Fruit fly (Drosophila melanogaster) whole organism, adult: Measurements from ENCODE around the gene CG44405.

Experiments
- CG11617 ChIP-seq: fragments of 200-800 bp; sonication (Bioruptor generic); optimal IDR thresholded peaks from 2 replicates; lab custom pipeline; 2017; ENCODE audit warnings: mild to moderate bottlenecking, missing biosample characterization, missing genetic modification reagents, missing genetic modification characterization
- CG12768 ChIP-seq: fragments of 200-800 bp; sonication (Bioruptor generic); optimal IDR thresholded peaks from 2 replicates; lab custom pipeline; 2017; ENCODE audit warnings: missing biosample characterization, missing genetic modification characterization, mild to moderate bottlenecking, moderate library complexity, missing genetic modification reagents
- CG14711 ChIP-seq: fragments of 200-800 bp; sonication (Bioruptor generic); optimal IDR thresholded peaks from 2 replicates; lab custom pipeline; 2018; ENCODE audit warnings: missing biosample characterization, mild to moderate bottlenecking, missing genetic modification characterization, moderate library complexity
- CG5204 ChIP-seq: fragments of 200-800 bp; sonication (Bioruptor generic); optimal IDR thresholded peaks from 2 replicates; lab custom pipeline; 2016; ENCODE audit warnings: missing biosample characterization, missing genetic modification characterization
- CG7045 ChIP-seq: fragments of 200-800 bp; sonication (Bioruptor generic); optimal IDR thresholded peaks from 2 replicates; lab custom pipeline; 2017; ENCODE audit warnings: missing biosample characterization, mild to moderate bottlenecking, missing genetic modification characterization
- Hr96 ChIP-seq: fragments of 200-800 bp; sonication (Bioruptor generic); optimal IDR thresholded peaks from 2 replicates; lab custom pipeline; 2016; ENCODE audit warnings: missing biosample characterization, missing genetic modification characterization
- Mnt ChIP-seq: fragments of 200-800 bp; sonication (Bioruptor generic); optimal IDR thresholded peaks from 2 replicates; lab custom pipeline; 2016; ENCODE audit warnings: missing biosample characterization, mild to moderate bottlenecking, missing genetic modification characterization
- bab1 ChIP-seq: fragments of 200-800 bp; sonication (Bioruptor generic); optimal IDR thresholded peaks from 3 replicates; lab custom pipeline; 2019; ENCODE audit warnings: missing biosample characterization, mild to moderate bottlenecking, missing genetic modification characterization, moderate library complexity
- cic ChIP-seq: fragments of 200-800 bp; sonication (Bioruptor generic); optimal IDR thresholded peaks from 2 replicates; lab custom pipeline; 2017; ENCODE audit warnings: missing biosample characterization, mild to moderate bottlenecking, missing genetic modification characterization, moderate library complexity
- cnc ChIP-seq, 2 experiments: fragments of >200 bp; optimal IDR thresholded peaks; 2 replicates each; lab custom pipeline; 2017
- kay ChIP-seq: fragments of 200-800 bp; sonication (Bioruptor generic); peaks from one replicate; lab custom pipeline; 2016; ENCODE audit warnings: missing biosample characterization, missing genetic modification characterization, borderline replicate concordance
- pad ChIP-seq: fragments of 200-800 bp; sonication (Bioruptor generic); optimal IDR thresholded peaks from 3 replicates; lab custom pipeline; 2017; ENCODE audit warnings: missing biosample characterization, missing genetic modification characterization, mild to moderate bottlenecking, moderate library complexity, missing genetic modification reagents
- tj ChIP-seq: fragments of 200-800 bp; sonication (Bioruptor generic); optimal IDR thresholded peaks from 3 replicates; lab custom pipeline; 2017; ENCODE audit warnings: missing biosample characterization, mild to moderate bottlenecking, missing genetic modification characterization, moderate library complexity
- toe ChIP-seq: fragments of 200-800 bp; sonication (Bioruptor generic); optimal IDR thresholded peaks from 2 replicates; lab custom pipeline; 2016; ENCODE audit warnings: missing biosample characterization, missing genetic modification characterization

DNA sequence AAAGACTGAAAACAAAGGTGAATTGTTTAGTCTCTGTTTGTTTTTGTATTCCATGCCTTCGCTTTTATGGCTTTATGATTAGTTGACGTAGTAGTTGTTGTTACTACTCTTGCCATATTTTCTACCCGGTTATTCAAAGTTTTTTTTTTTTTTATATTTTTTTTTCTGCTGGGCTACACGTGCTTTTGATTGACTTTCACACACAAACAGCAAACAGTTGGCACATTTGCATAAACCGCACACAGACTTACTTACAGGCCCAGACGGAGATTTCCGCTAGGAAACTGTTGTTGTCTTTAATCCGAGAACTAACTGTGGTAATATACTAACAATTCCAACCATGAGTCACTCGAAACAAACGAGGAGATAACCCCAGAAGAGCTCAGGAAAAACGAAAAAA, 26.3 kb downstream of the CG44405 start:
- peak; percentile 61 for TF ChIP-seq Mnt
- no peak for TF ChIP-seq toe (GFP tag; lab: Kevin White, UChicago)
- TF ChIP-seq kay (GFP tag; lab: Kevin White, UChicago), result peak; percentile 98
- peak; percentile 3 for TF ChIP-seq CG12768 (GFP tag; lab: Kevin White, UChicago)
- no peak for TF ChIP-seq CG5204 (GFP tag; lab: Kevin White, UChicago)
- no peak for TF ChIP-seq pad (GFP tag; lab: Kevin White, UChicago)
- TF ChIP-seq CG11617 (GFP tag; lab: Kevin White, UChicago), result no peak
- no peak for TF ChIP-seq CG14711 (tag; lab: Kevin White, UChicago)
- no peak for TF ChIP-seq bab1 (GFP tag; lab: Kevin White, UChicago)
- peak; percentile 76 for TF ChIP-seq cic (GFP tag; lab: Kevin White, UChicago)
- TF ChIP-seq cnc (optimal IDR thresholded peaks at IDR 0.05; lab: Kevin White, UChicago), result no peak
- no peak for TF ChIP-seq CG7045 (GFP tag; lab: Kevin White, UChicago)
- TF ChIP-seq Hr96 (GFP tag; lab: Kevin White, UChicago), result no peak
- no peak for TF ChIP-seq tj (GFP tag; lab: Kevin White, UChicago)
